Worm (Caenorhabditis elegans) whole organism, late embryonic: ENCODE results near the gene T27A10.6.

Experiments
- dmd-4 ChIP-seq: sonication (generic microtip); optimal IDR thresholded peaks from 2 replicates; lab custom pipeline; 2016; ENCODE audit warnings: borderline replicate concordance, missing genetic modification characterization, missing compliant biosample characterization
- elt-4 ChIP-seq: sonication (generic microtip); optimal IDR thresholded peaks from 2 replicates; lab custom pipeline; 2016; ENCODE audit warnings: missing genetic modification characterization, missing compliant biosample characterization
- madf-2 ChIP-seq: sonication (generic microtip); optimal IDR thresholded peaks from 2 replicates; lab custom pipeline; 2017; ENCODE audit warnings: missing genetic modification characterization, missing compliant biosample characterization
- pag-3 ChIP-seq: sonication (generic microtip); optimal IDR thresholded peaks from 2 replicates; lab custom pipeline; 2016; ENCODE audit warnings: missing compliant biosample characterization, missing genetic modification characterization, borderline replicate concordance
- pha-4 ChIP-seq: fragments of 150-350 bp; optimal IDR thresholded peaks from 2 replicates; lab custom pipeline; 2018; ENCODE audit warnings: missing biosample characterization, missing genetic modification reagents, missing genetic modification characterization

ce11 chrX:3600390-3600789 is 4.2 kb upstream of the T27A10.6 start, which contains the start of gene cgr-1:
- TF ChIP-seq pha-4 (tag; lab: Kevin White, UChicago) (no peak), dmd-4 (tag; lab: Kevin White, UChicago) (no peak), madf-2 (tag; lab: Kevin White, UChicago) (no peak), pag-3 (tag; lab: Kevin White, UChicago) (no peak), elt-4 (tag; lab: Kevin White, UChicago) (no peak)
